Fruit fly (Drosophila melanogaster) whole organism, embryonic: Measurements from ENCODE around the gene CG31872.

Experiments
- Atf3 ChIP-seq: fragments of 200-800 bp; sonication (Bioruptor generic); optimal IDR thresholded peaks from 3 replicates; lab custom pipeline; 2016; ENCODE audit warnings: missing biosample characterization, missing genetic modification characterization
- CG1024 ChIP-seq: fragments of 200-800 bp; sonication (Bioruptor generic); IDR thresholded peaks from 2 replicates; pipeline ENCODE4 v1.3.6; 2022; ENCODE audit warnings: missing biosample characterization, missing genetic modification characterization
- CG11398 ChIP-seq: fragments of 200-800 bp; sonication (Bioruptor generic); optimal IDR thresholded peaks from 2 replicates; lab custom pipeline; 2016; ENCODE audit warnings: missing biosample characterization, missing genetic modification characterization
- CG12071 ChIP-seq: fragments of 200-800 bp; sonication (Bioruptor generic); optimal IDR thresholded peaks from 3 replicates; lab custom pipeline; 2018; ENCODE audit warnings: missing biosample characterization, mild to moderate bottlenecking, missing genetic modification characterization
- CG12236 ChIP-seq: fragments of 200-800 bp; sonication (Bioruptor generic); optimal IDR thresholded peaks from 2 replicates; lab custom pipeline; 2016; ENCODE audit warnings: missing biosample characterization, missing genetic modification characterization
- CG12659 ChIP-seq: fragments of 200-800 bp; sonication (Bioruptor generic); optimal IDR thresholded peaks from 3 replicates; lab custom pipeline; 2017; ENCODE audit warnings: mild to moderate bottlenecking, missing biosample characterization, missing genetic modification reagents, missing genetic modification characterization
- CG12769 ChIP-seq: fragments of 200-800 bp; sonication (Bioruptor generic); optimal IDR thresholded peaks from 2 replicates; lab custom pipeline; 2019; ENCODE audit warnings: missing biosample characterization, mild to moderate bottlenecking, missing genetic modification characterization, moderate library complexity
- CG13296 ChIP-seq: fragments of 200-800 bp; sonication (Bioruptor generic); optimal IDR thresholded peaks from 3 replicates; lab custom pipeline; 2018; ENCODE audit warnings: missing biosample characterization, mild to moderate bottlenecking, missing genetic modification characterization
- CG14710 ChIP-seq: fragments of 200-800 bp; sonication (Bioruptor generic); optimal IDR thresholded peaks from 3 replicates; lab custom pipeline; 2019; ENCODE audit warnings: missing biosample characterization, mild to moderate bottlenecking, missing genetic modification characterization, moderate library complexity
- CG15073 ChIP-seq: fragments of 200-800 bp; sonication (Bioruptor generic); optimal IDR thresholded peaks from 2 replicates; lab custom pipeline; 2016; ENCODE audit warnings: missing biosample characterization, missing genetic modification characterization
- CG1647 ChIP-seq: fragments of 200-800 bp; sonication (Bioruptor generic); optimal IDR thresholded peaks from 3 replicates; lab custom pipeline; 2016; ENCODE audit warnings: missing biosample characterization, missing genetic modification characterization
- CG17186 ChIP-seq: fragments of 200-800 bp; sonication (Bioruptor generic); optimal IDR thresholded peaks from 3 replicates; lab custom pipeline; 2017; ENCODE audit warnings: missing biosample characterization, missing genetic modification reagents, missing genetic modification characterization
- CG1832 ChIP-seq: fragments of 200-800 bp; sonication (Bioruptor generic); optimal IDR thresholded peaks from 2 replicates; lab custom pipeline; 2017; ENCODE audit warnings: missing biosample characterization, mild to moderate bottlenecking, missing genetic modification characterization, inconsistent platforms
- CG2129 ChIP-seq: fragments of 200-800 bp; sonication (Bioruptor generic); IDR thresholded peaks from 2 replicates; pipeline ENCODE4 v1.3.6; 2022; ENCODE audit warnings: missing biosample characterization, missing genetic modification characterization; ENCODE audit not compliant: partially characterized antibody
- CG2889 ChIP-seq: fragments of 200-800 bp; sonication (Bioruptor generic); IDR thresholded peaks from 3 replicates; pipeline ENCODE4 v1.3.6; 2022; ENCODE audit warnings: missing biosample characterization, missing genetic modification characterization
- CG32767 ChIP-seq: fragments of 200-800 bp; sonication (Bioruptor generic); IDR thresholded peaks from 2 replicates; pipeline ENCODE4 v1.3.6; 2022; ENCODE audit warnings: missing biosample characterization, missing genetic modification characterization
- CG3281 ChIP-seq: fragments of 200-800 bp; sonication (Bioruptor generic); optimal IDR thresholded peaks from 3 replicates; lab custom pipeline; 2017; ENCODE audit warnings: missing biosample characterization, mild to moderate bottlenecking, missing genetic modification characterization
- CG5180 ChIP-seq: fragments of 200-800 bp; sonication (Bioruptor generic); optimal IDR thresholded peaks from 3 replicates; lab custom pipeline; 2017; ENCODE audit warnings: missing biosample characterization, missing genetic modification characterization, mild to moderate bottlenecking, moderate library complexity, missing genetic modification reagents
- CG9876 ChIP-seq: fragments of 200-800 bp; sonication (Bioruptor generic); optimal IDR thresholded peaks from 2 replicates; lab custom pipeline; 2016; ENCODE audit warnings: missing biosample characterization, missing genetic modification characterization
- CHES-1-like ChIP-seq: fragments of 200-800 bp; sonication (Bioruptor generic); optimal IDR thresholded peaks from 2 replicates; lab custom pipeline; 2016; ENCODE audit warnings: missing biosample characterization, missing genetic modification characterization
- Camta ChIP-seq: fragments of 200-800 bp; sonication (Bioruptor generic); optimal IDR thresholded peaks from 2 replicates; lab custom pipeline; 2016; ENCODE audit warnings: missing biosample characterization, missing genetic modification characterization
- Dek ChIP-seq: fragments of 200-800 bp; sonication (Bioruptor generic); optimal IDR thresholded peaks from 3 replicates; lab custom pipeline; 2019; ENCODE audit warnings: missing biosample characterization, mild to moderate bottlenecking, missing genetic modification characterization, moderate library complexity
- Dp ChIP-seq: fragments of 200-800 bp; sonication (Bioruptor generic); optimal IDR thresholded peaks from 2 replicates; lab custom pipeline; 2018; ENCODE audit warnings: missing biosample characterization, mild to moderate bottlenecking, missing genetic modification characterization, moderate library complexity
- ERR ChIP-seq: fragments of 200-800 bp; sonication (Bioruptor generic); optimal IDR thresholded peaks from 2 replicates; lab custom pipeline; 2016; ENCODE audit warnings: missing biosample characterization, missing genetic modification characterization
- Ets97D ChIP-seq: fragments of 200-800 bp; sonication (Bioruptor generic); optimal IDR thresholded peaks from 3 replicates; lab custom pipeline; 2016; ENCODE audit warnings: missing biosample characterization, missing genetic modification characterization
- Hr78 ChIP-seq, 2 experiments: fragments of 200-800 bp in 1 of 2; fragments of >200 bp in 1 of 2; sonication (Bioruptor generic) in 1 of 2; optimal IDR thresholded peaks; 2 replicates each; lab custom pipeline; 2017 to 2019; ENCODE audit warnings: missing biosample characterization in 2 of 2, missing genetic modification characterization in 2 of 2, mild to moderate bottlenecking in 1 of 2, moderate library complexity in 1 of 2
- Meics ChIP-seq: fragments of 200-800 bp; sonication (Bioruptor generic); optimal IDR thresholded peaks from 2 replicates; lab custom pipeline; 2017; ENCODE audit warnings: missing biosample characterization, mild to moderate bottlenecking, missing genetic modification characterization
- NK7.1 ChIP-seq: fragments of 200-800 bp; sonication (Bioruptor generic); optimal IDR thresholded peaks from 3 replicates; lab custom pipeline; 2016; ENCODE audit warnings: missing biosample characterization, missing genetic modification characterization
- Neu2 ChIP-seq: fragments of 200-800 bp; sonication (Bioruptor generic); optimal IDR thresholded peaks from 3 replicates; lab custom pipeline; 2016; ENCODE audit warnings: missing biosample characterization, missing genetic modification characterization, borderline replicate concordance
- Nf-YC ChIP-seq: fragments of 200-800 bp; optimal IDR thresholded peaks from 3 replicates; lab custom pipeline; 2019; ENCODE audit warnings: missing biosample characterization, mild to moderate bottlenecking, missing genetic modification characterization, moderate library complexity
- Side ChIP-seq: fragments of 200-800 bp; sonication (Bioruptor generic); optimal IDR thresholded peaks from 2 replicates; lab custom pipeline; 2016; ENCODE audit warnings: missing biosample characterization, missing genetic modification characterization
- Sox102F ChIP-seq: fragments of 200-800 bp; sonication (Bioruptor generic); optimal IDR thresholded peaks from 2 replicates; lab custom pipeline; 2018; ENCODE audit warnings: missing biosample characterization, mild to moderate bottlenecking, missing genetic modification characterization, moderate library complexity
- Xrp1 ChIP-seq: fragments of 200-800 bp; sonication (Bioruptor generic); IDR thresholded peaks from 2 replicates; pipeline ENCODE4 v1.3.6; 2022; ENCODE audit warnings: missing biosample characterization, missing genetic modification characterization
- bsh ChIP-seq, 2 experiments: fragments of 200-800 bp; sonication (Bioruptor generic); optimal IDR thresholded peaks; 2 replicates each; lab custom pipeline; 2017 to 2018; ENCODE audit warnings: mild to moderate bottlenecking in 2 of 2, missing biosample characterization in 2 of 2, missing genetic modification characterization in 2 of 2, moderate library complexity in 1 of 2
- caup ChIP-seq: fragments of 200-800 bp; sonication (Bioruptor generic); optimal IDR thresholded peaks from 3 replicates; lab custom pipeline; 2017; ENCODE audit warnings: missing biosample characterization, mild to moderate bottlenecking, missing genetic modification characterization, moderate library complexity; ENCODE audit not compliant: severe bottlenecking
- chn ChIP-seq: fragments of 200-800 bp; sonication (Bioruptor generic); optimal IDR thresholded peaks from 2 replicates; lab custom pipeline; 2016; ENCODE audit warnings: missing biosample characterization, missing genetic modification characterization
- crc ChIP-seq: fragments of 200-800 bp; sonication (Bioruptor generic); optimal IDR thresholded peaks from 2 replicates; lab custom pipeline; 2016; ENCODE audit warnings: missing biosample characterization, missing genetic modification characterization
- crp ChIP-seq, 2 experiments: fragments of 200-800 bp; sonication (Bioruptor generic); optimal IDR thresholded peaks; 2 replicates in 1 of 2; 3 replicates in 1 of 2; lab custom pipeline; 2017; ENCODE audit warnings: missing biosample characterization in 2 of 2, missing genetic modification characterization in 2 of 2, mild to moderate bottlenecking in 1 of 2, moderate library complexity in 1 of 2
- danr ChIP-seq: fragments of 200-800 bp; sonication (Bioruptor generic); IDR thresholded peaks from 2 replicates; pipeline ENCODE4 v1.3.6; 2022; ENCODE audit warnings: missing biosample characterization, missing genetic modification characterization
- dysf ChIP-seq: fragments of 200-800 bp; sonication (Bioruptor generic); IDR thresholded peaks from 3 replicates; pipeline ENCODE4 v1.3.6; 2022; ENCODE audit warnings: missing biosample characterization, missing genetic modification characterization
- fu2 ChIP-seq: fragments of 200-800 bp; sonication (Bioruptor generic); optimal IDR thresholded peaks from 2 replicates; lab custom pipeline; 2016; ENCODE audit warnings: missing biosample characterization, missing genetic modification characterization
- jigr1 ChIP-seq: fragments of 200-800 bp; sonication (Bioruptor generic); IDR thresholded peaks from 3 replicates; pipeline ENCODE4 v1.3.6; 2022; ENCODE audit warnings: missing biosample characterization, missing genetic modification characterization
- nerfin-2 ChIP-seq: fragments of 200-800 bp; sonication (Bioruptor generic); IDR thresholded peaks from 2 replicates; pipeline ENCODE4 v1.3.6; 2022; ENCODE audit warnings: missing biosample characterization, missing genetic modification characterization; ENCODE audit not compliant: partially characterized antibody
- pho ChIP-seq: fragments of 200-800 bp; sonication (Bioruptor generic); optimal IDR thresholded peaks from 2 replicates; lab custom pipeline; 2016; ENCODE audit warnings: missing biosample characterization, missing genetic modification characterization
- run ChIP-seq: fragments of 200-800 bp; sonication (Bioruptor generic); optimal IDR thresholded peaks from 3 replicates; lab custom pipeline; 2018; ENCODE audit warnings: missing biosample characterization, mild to moderate bottlenecking, missing genetic modification characterization
- sim ChIP-seq: fragments of 200-800 bp; sonication (Bioruptor generic); IDR thresholded peaks from 2 replicates; pipeline ENCODE4 v1.3.6; 2022; ENCODE audit warnings: missing biosample characterization, missing genetic modification characterization
- slbo ChIP-seq: fragments of 200-800 bp; sonication (Bioruptor generic); IDR thresholded peaks from 2 replicates; pipeline ENCODE4 v1.3.6; 2022; ENCODE audit warnings: missing biosample characterization, missing genetic modification characterization
- sr ChIP-seq: fragments of 200-800 bp; sonication (Bioruptor generic); IDR thresholded peaks from 3 replicates; pipeline ENCODE4 v1.3.6; 2022; ENCODE audit warnings: missing biosample characterization, missing genetic modification characterization
- stc ChIP-seq: fragments of 200-800 bp; sonication (Bioruptor generic); IDR thresholded peaks from 2 replicates; pipeline ENCODE4 v1.3.6; 2022; ENCODE audit warnings: missing biosample characterization, missing genetic modification characterization
- tx ChIP-seq: fragments of 200-800 bp; sonication (Bioruptor generic); optimal IDR thresholded peaks from 2 replicates; lab custom pipeline; 2016; ENCODE audit warnings: missing biosample characterization, missing genetic modification characterization
- vvl ChIP-seq: fragments of 200-800 bp; sonication (Bioruptor generic); IDR thresholded peaks from 2 replicates; pipeline ENCODE4 v1.3.6; 2022; ENCODE audit warnings: missing biosample characterization, missing genetic modification characterization

Gene CG31872

DNA sequence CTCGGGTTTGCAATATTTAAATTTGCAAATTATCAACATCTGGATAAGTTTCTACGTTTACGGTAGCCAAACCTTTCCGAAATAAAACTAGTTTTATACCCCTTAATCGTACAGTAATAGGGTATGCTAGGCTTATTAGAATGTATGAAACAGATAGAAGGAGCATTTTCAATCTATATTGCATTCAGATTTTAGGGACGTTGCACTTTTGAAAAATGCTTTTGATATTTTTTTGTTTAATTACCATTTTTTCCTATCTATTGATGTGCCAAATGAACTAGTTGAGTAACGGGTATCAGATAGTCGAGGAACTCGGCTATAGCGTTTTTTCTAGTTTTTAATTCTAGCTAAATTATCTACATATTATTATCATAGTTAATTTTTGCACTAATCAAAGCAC, 43.2 kb downstream of the CG31872 start (continued):
- TF ChIP-seq CG3281 (GFP tag; lab: Kevin White, UChicago) (peak; percentile 18), CG2129 (GFP tag; lab: Robert Waterston, UW) (no peak), fu2 (no peak), dysf (GFP tag; lab: Robert Waterston, UW) (peak; percentile 5; the same call in 1 of the 3 replicates), CG9876 (no peak), CG1832 (GFP tag; lab: Kevin White, UChicago) (no peak), CG17186 (no peak), stc (GFP tag; lab: Robert Waterston, UW) (no peak), CHES-1-like (GFP tag; lab: Kevin White, UChicago) (no peak), Camta (GFP tag; lab: Kevin White, UChicago) (no peak), Dek (tag; lab: Kevin White, UChicago) (no peak), danr (no peak), sr (GFP tag; lab: Robert Waterston, UW) (no peak), CG12659 (GFP tag; lab: Kevin White, UChicago) (no peak), crc (GFP tag; lab: Kevin White, UChicago) (no peak), CG1024 (GFP tag; lab: Robert Waterston, UW) (no peak), CG2889 (GFP tag; lab: Robert Waterston, UW) (no peak), Side (GFP tag; lab: Kevin White, UChicago) (no peak), Neu2 (GFP tag; lab: Kevin White, UChicago) (no peak), CG12769 (tag; lab: Kevin White, UChicago) (peak; percentile 4), caup (GFP tag; lab: Kevin White, UChicago) (no peak), tx (GFP tag; lab: Kevin White, UChicago) (no peak), CG32767 (GFP tag; lab: Robert Waterston, UW) (no peak), nerfin-2 (GFP tag; lab: Robert Waterston, UW) (no peak), ERR (no peak), jigr1 (GFP tag; lab: Robert Waterston, UW) (no peak), CG15073 (no peak), CG5180 (GFP tag; lab: Kevin White, UChicago) (no peak), Dp (GFP tag; lab: Kevin White, UChicago) (no peak), CG11398 (GFP tag; lab: Kevin White, UChicago) (no peak), CG12236 (GFP tag; lab: Kevin White, UChicago) (no peak), CG1647 (GFP tag; lab: Kevin White, UChicago) (no peak), pho (GFP tag; lab: Kevin White, UChicago) (no peak), slbo (peak; percentile 28; the same call in 1 of the 2 replicates), Sox102F (no peak), Hr78 (GFP tag; optimal IDR thresholded peaks at IDR 0.05; lab: Kevin White, UChicago) (no peak), Xrp1 (GFP tag; lab: Robert Waterston, UW) (peak; percentile 23; the same call in 1 of the 2 replicates), bsh (GFP tag; optimal IDR thresholded peaks at IDR 0.05; lab: Kevin White, UChicago) (no peak), run (no peak), CG12071 (GFP tag; lab: Kevin White, UChicago) (no peak), Meics (GFP tag; lab: Kevin White, UChicago) (peak; percentile 26), NK7.1 (GFP tag; lab: Kevin White, UChicago) (no peak), Nf-YC (tag; lab: Kevin White, UChicago) (no peak), vvl (GFP tag; lab: Robert Waterston, UW) (0 out of 2 replicates have a peak, but pooled peaks have one; percentile 15), CG13296 (GFP tag; lab: Kevin White, UChicago) (no peak), Atf3 (GFP tag; lab: Kevin White, UChicago) (no peak), crp (GFP tag; optimal IDR thresholded peaks at IDR 0.05; lab: Kevin White, UChicago) (no peak), sim (GFP tag; lab: Robert Waterston, UW) (no peak), chn (GFP tag; lab: Kevin White, UChicago) (no peak), Ets97D (GFP tag; lab: Kevin White, UChicago) (no peak), CG14710 (no peak)
